Worm (Caenorhabditis elegans) whole organism, early embryonic: ENCODE results near the gene ZK105.8.
A peak's percentile ranks its signal among the peaks of the same experiment; 100 is the strongest.

Experiments used
- B0310.2 ChIP-seq: sonication (generic microtip); optimal IDR thresholded peaks from 2 replicates; lab custom pipeline; 2016; ENCODE audit warnings: mild to moderate bottlenecking, missing genetic modification characterization, missing compliant biosample characterization
- F13C5.2 ChIP-seq: sonication (generic microtip); optimal IDR thresholded peaks from 2 replicates; lab custom pipeline; 2017; ENCODE audit warnings: mild to moderate bottlenecking, missing genetic modification characterization, inconsistent platforms, missing compliant biosample characterization
- aly-1 ChIP-seq: sonication (generic microtip); optimal IDR thresholded peaks from 2 replicates; lab custom pipeline; 2016; ENCODE audit warnings: missing genetic modification characterization, missing compliant biosample characterization
- ama-1 ChIP-seq: fragments of 150-350 bp; optimal IDR thresholded peaks from 2 replicates; lab custom pipeline; 2014
- ceh-13 ChIP-seq: fragments of 200-800 bp; sonication (Bioruptor generic); optimal IDR thresholded peaks from 2 replicates; lab custom pipeline; 2018; ENCODE audit warnings: mild to moderate bottlenecking, missing genetic modification characterization, missing compliant biosample characterization
- ceh-36 ChIP-seq: sonication (generic microtip); optimal IDR thresholded peaks from 2 replicates; lab custom pipeline; 2016; ENCODE audit warnings: missing genetic modification characterization, inconsistent platforms, missing compliant biosample characterization
- ets-7 ChIP-seq: sonication (generic microtip); optimal IDR thresholded peaks from 2 replicates; lab custom pipeline; 2016; ENCODE audit warnings: missing genotype, missing genetic modification characterization, missing compliant biosample characterization
- flt-1 ChIP-seq: fragments of 200-800 bp; sonication (Bioruptor generic); IDR thresholded peaks from 2 replicates; pipeline ENCODE4 v1.3.6; 2022; ENCODE audit warnings: missing genetic modification characterization, missing compliant biosample characterization
- hmbx-1 ChIP-seq: sonication (generic microtip); optimal IDR thresholded peaks from 2 replicates; lab custom pipeline; 2016; ENCODE audit warnings: mild to moderate bottlenecking, missing genetic modification characterization, missing compliant biosample characterization
- hmg-4 ChIP-seq: fragments of 200-800 bp; sonication (Bioruptor generic); optimal IDR thresholded peaks from 2 replicates; lab custom pipeline; 2018; ENCODE audit warnings: mild to moderate bottlenecking, missing genetic modification characterization, missing compliant biosample characterization
- hnd-1 ChIP-seq: sonication (generic microtip); optimal IDR thresholded peaks from 2 replicates; lab custom pipeline; 2016; ENCODE audit warnings: missing genetic modification characterization, missing compliant biosample characterization
- pes-1 ChIP-seq: fragments of 200-800 bp; sonication (Bioruptor generic); IDR thresholded peaks from 2 replicates; pipeline ENCODE4 v1.3.6; 2022; ENCODE audit warnings: missing genetic modification reagents, missing genetic modification characterization, missing compliant biosample characterization
- scrt-1 ChIP-seq: fragments of 200-800 bp; sonication (Bioruptor generic); IDR thresholded peaks from 2 replicates; pipeline ENCODE4 v1.3.6; 2022; ENCODE audit warnings: missing genetic modification characterization, missing compliant biosample characterization
- sea-1 ChIP-seq: fragments of 200-800 bp; sonication (Bioruptor generic); conservative IDR thresholded peaks from 2 replicates; pipeline ENCODE4 v1.3.6; 2022; ENCODE audit warnings: missing genetic modification characterization, missing compliant biosample characterization
- tbx-11 ChIP-seq: fragments of 200-800 bp; sonication (Bioruptor generic); IDR thresholded peaks from 2 replicates; pipeline ENCODE4 v1.3.6; 2022; ENCODE audit warnings: missing genetic modification characterization, missing compliant biosample characterization
- tbx-37 ChIP-seq: fragments of 200-800 bp; sonication (Bioruptor generic); conservative IDR thresholded peaks from 2 replicates; pipeline ENCODE4 v1.3.6; 2022; ENCODE audit warnings: missing genetic modification reagents, missing genetic modification characterization, missing compliant biosample characterization
- tra-4 ChIP-seq: sonication (generic microtip); optimal IDR thresholded peaks from 2 replicates; lab custom pipeline; 2017; ENCODE audit warnings: missing genetic modification characterization, missing compliant biosample characterization

Gene ZK105.8

DNA sequence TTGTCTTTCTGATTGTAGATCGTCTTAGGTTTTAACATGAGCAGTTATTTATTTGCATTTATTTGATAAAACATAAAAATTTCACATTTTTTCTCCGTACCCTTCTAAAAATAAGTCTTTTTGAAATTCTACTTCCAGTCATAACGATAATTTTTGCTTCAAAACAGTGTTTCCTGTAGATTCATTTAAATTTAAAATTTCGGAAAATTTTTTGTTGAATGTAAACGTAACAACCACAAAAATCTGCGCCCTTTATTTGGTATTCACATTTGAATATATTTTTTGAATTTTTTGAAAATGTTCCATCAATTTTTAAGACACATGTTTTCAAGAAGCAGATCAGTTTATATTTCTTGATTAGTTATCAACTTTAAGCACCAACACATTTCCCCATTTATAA is 21.1 kb downstream of the ZK105.8 start:
- TF ChIP-seq hnd-1 (tag; lab: Kevin White, UChicago) (no peak), aly-1 (tag; lab: Kevin White, UChicago) (no peak), B0310.2 (no peak), tra-4 (tag; lab: Kevin White, UChicago) (no peak), pes-1 (no peak), ets-7 (tag; lab: Kevin White, UChicago) (no peak), F13C5.2 (no peak), sea-1 (GFP tag; lab: Robert Waterston, UW) (no peak), scrt-1 (GFP tag; lab: Robert Waterston, UW) (no peak), ceh-13 (GFP tag; lab: Kevin White, UChicago) (no peak), hmg-4 (no peak), ama-1 (lab: Kevin White, UChicago) (no peak), hmbx-1 (tag; lab: Kevin White, UChicago) (no peak)

- TF ChIP-seq aly-1 (tag; lab: Kevin White, UChicago): no peak
- TF ChIP-seq pes-1: peak; percentile 27; the same call in 1 of the 2 replicates
- no peak for TF ChIP-seq tra-4 (tag; lab: Kevin White, UChicago)
- TF ChIP-seq hnd-1 (tag; lab: Kevin White, UChicago): no peak
- peak; percentile 64 for TF ChIP-seq hmg-4
Observed at ce11 chrV:7745903-7746302, 21.6 kb downstream of the ZK105.8 start.

ce11 chrV:7747132-7747531 is 22.8 kb downstream of the ZK105.8 start:
- TF ChIP-seq tra-4 (tag; lab: Kevin White, UChicago): no peak
- TF ChIP-seq ceh-36 (tag; lab: Kevin White, UChicago): no peak
- no peak for TF ChIP-seq ama-1 (lab: Kevin White, UChicago)
- TF ChIP-seq aly-1 (tag; lab: Kevin White, UChicago): no peak
- TF ChIP-seq ets-7 (tag; lab: Kevin White, UChicago): no peak
- no peak for TF ChIP-seq B0310.2
- TF ChIP-seq F13C5.2: no peak
- no peak for TF ChIP-seq flt-1 (GFP tag; lab: Robert Waterston, UW)

- TF ChIP-seq scrt-1 (GFP tag; lab: Robert Waterston, UW) (no peak), pes-1 (no peak), tra-4 (tag; lab: Kevin White, UChicago) (no peak), ets-7 (tag; lab: Kevin White, UChicago) (peak; percentile 88), ceh-36 (tag; lab: Kevin White, UChicago) (no peak)
Observed at ce11 chrV:7747987-7748607, 23.8 kb downstream of the ZK105.8 start.

ce11 chrV:7749708-7750107 is 25.4 kb downstream of the ZK105.8 start:
- TF ChIP-seq hmg-4: no peak
- no peak for TF ChIP-seq ets-7 (tag; lab: Kevin White, UChicago)
- no peak for TF ChIP-seq flt-1 (GFP tag; lab: Robert Waterston, UW)
- TF ChIP-seq ceh-13 (GFP tag; lab: Kevin White, UChicago): no peak
- TF ChIP-seq tra-4 (tag; lab: Kevin White, UChicago): no peak
- TF ChIP-seq scrt-1 (GFP tag; lab: Robert Waterston, UW): no peak
- no peak for TF ChIP-seq tbx-37
- no peak for TF ChIP-seq hmbx-1 (tag; lab: Kevin White, UChicago)
- no peak for TF ChIP-seq B0310.2
- no peak for TF ChIP-seq F13C5.2
- TF ChIP-seq pes-1: no peak
- TF ChIP-seq hnd-1 (tag; lab: Kevin White, UChicago): no peak
- no peak for TF ChIP-seq sea-1 (GFP tag; lab: Robert Waterston, UW)

DNA sequence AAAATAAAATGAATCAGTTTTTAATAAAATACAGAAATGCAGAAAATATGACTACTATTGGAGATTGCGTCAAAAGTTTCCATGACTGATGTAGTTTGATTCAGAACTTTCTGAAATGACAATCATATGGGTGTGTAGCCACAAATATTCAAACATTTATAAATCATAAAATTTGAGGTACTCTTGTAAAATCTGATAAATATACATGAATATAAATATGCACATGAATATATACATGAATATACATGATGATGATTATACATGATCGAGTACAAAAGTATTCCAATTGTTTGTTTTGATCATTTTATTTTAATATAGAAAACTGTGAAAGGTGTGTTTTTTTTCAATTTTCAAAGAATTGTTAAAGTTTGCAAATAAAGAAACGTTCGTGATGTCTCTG is 30.3 kb downstream of the ZK105.8 start, which contains the start of gene T05B11.4:
Gene T05B11.4 (minus strand): TSS at position 101 of the 400 bp plus-strand sequence.
- TF ChIP-seq hnd-1 (tag; lab: Kevin White, UChicago): no peak
- TF ChIP-seq tra-4 (tag; lab: Kevin White, UChicago): no peak
- no peak for TF ChIP-seq hmbx-1 (tag; lab: Kevin White, UChicago)
- TF ChIP-seq flt-1 (GFP tag; lab: Robert Waterston, UW): no peak
- no peak for TF ChIP-seq tbx-11 (GFP tag; lab: Robert Waterston, UW)
- TF ChIP-seq ama-1 (lab: Kevin White, UChicago): no peak
- TF ChIP-seq aly-1 (tag; lab: Kevin White, UChicago): no peak
- TF ChIP-seq scrt-1 (GFP tag; lab: Robert Waterston, UW): no peak
- TF ChIP-seq ets-7 (tag; lab: Kevin White, UChicago): no peak
- TF ChIP-seq B0310.2: no peak

DNA sequence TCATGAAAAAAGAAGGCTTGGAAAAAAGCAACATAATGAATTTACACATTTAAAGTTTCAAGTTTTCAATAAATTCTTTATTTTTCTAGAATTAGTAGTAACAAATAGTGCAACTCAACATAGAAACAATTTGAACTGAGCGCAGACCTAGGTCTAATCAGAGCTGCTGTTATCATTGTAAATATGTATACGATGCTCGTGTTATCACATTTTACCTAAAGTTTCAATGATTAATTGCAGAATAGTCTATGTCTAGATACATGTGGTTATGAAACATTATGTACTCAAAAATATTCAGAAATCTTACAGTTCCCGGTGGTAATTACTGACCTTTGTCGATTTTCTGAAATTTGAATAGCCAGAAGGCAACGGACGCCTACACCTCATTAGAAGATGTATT is 31.7 kb downstream of the ZK105.8 start:
- TF ChIP-seq aly-1 (tag; lab: Kevin White, UChicago) (no peak), hnd-1 (tag; lab: Kevin White, UChicago) (no peak), tbx-11 (GFP tag; lab: Robert Waterston, UW) (no peak), tbx-37 (no peak), B0310.2 (no peak), tra-4 (tag; lab: Kevin White, UChicago) (no peak)

ce11 chrV:7759270-7759669 is 35.0 kb downstream of the ZK105.8 start:
- TF ChIP-seq sea-1 (GFP tag; lab: Robert Waterston, UW) (no peak), scrt-1 (GFP tag; lab: Robert Waterston, UW) (no peak), hmg-4 (no peak), B0310.2 (no peak), ama-1 (lab: Kevin White, UChicago) (no peak), F13C5.2 (no peak), ets-7 (tag; lab: Kevin White, UChicago) (no peak), flt-1 (GFP tag; lab: Robert Waterston, UW) (no peak), ceh-13 (GFP tag; lab: Kevin White, UChicago) (no peak)
